Fruit fly (Drosophila melanogaster) whole organism, embryonic: Measurements from ENCODE around the gene Usp10.

Source experiments
- CG10267 ChIP-seq: fragments of 200-800 bp; sonication (Bioruptor generic); optimal IDR thresholded peaks from 2 replicates; lab custom pipeline; 2018; ENCODE audit warnings: missing biosample characterization, mild to moderate bottlenecking, missing genetic modification characterization, moderate library complexity
- CG11504 ChIP-seq: fragments of 200-800 bp; sonication (Bioruptor generic); optimal IDR thresholded peaks from 3 replicates; lab custom pipeline; 2019; ENCODE audit warnings: missing biosample characterization, mild to moderate bottlenecking, missing genetic modification characterization, moderate library complexity
- CG12155 ChIP-seq: fragments of 200-800 bp; sonication (Bioruptor generic); optimal IDR thresholded peaks from 3 replicates; lab custom pipeline; 2016; ENCODE audit warnings: missing biosample characterization, missing genetic modification characterization
- CG12219 ChIP-seq: fragments of 200-800 bp; sonication (Bioruptor generic); optimal IDR thresholded peaks from 3 replicates; lab custom pipeline; 2018; ENCODE audit warnings: missing biosample characterization, mild to moderate bottlenecking, missing genetic modification characterization
- CG14014 ChIP-seq: fragments of 200-800 bp; sonication (Bioruptor generic); IDR thresholded peaks from 2 replicates; pipeline ENCODE4 v1.3.6; 2022; ENCODE audit warnings: missing biosample characterization, missing genetic modification characterization
- CG1792 ChIP-seq: fragments of 200-800 bp; sonication (Bioruptor generic); optimal IDR thresholded peaks from 2 replicates; lab custom pipeline; 2016; ENCODE audit warnings: missing biosample characterization, missing genetic modification characterization
- CG3847 ChIP-seq: fragments of 200-800 bp; sonication (Bioruptor generic); IDR thresholded peaks from 2 replicates; pipeline ENCODE4 v1.3.6; 2022; ENCODE audit warnings: missing biosample characterization, missing genetic modification characterization
- CG4328 ChIP-seq: fragments of 200-800 bp; sonication (Bioruptor generic); optimal IDR thresholded peaks from 3 replicates; lab custom pipeline; 2017; ENCODE audit warnings: missing biosample characterization, missing genetic modification reagents, missing genetic modification characterization
- CG4707 ChIP-seq: fragments of 200-800 bp; sonication (Bioruptor generic); optimal IDR thresholded peaks from 2 replicates; lab custom pipeline; 2018; ENCODE audit warnings: missing biosample characterization, mild to moderate bottlenecking, missing genetic modification characterization, moderate library complexity
- CG4820 ChIP-seq: fragments of 200-800 bp; sonication (Bioruptor generic); optimal IDR thresholded peaks from 3 replicates; lab custom pipeline; 2016; ENCODE audit warnings: missing biosample characterization, missing genetic modification characterization
- CG5953 ChIP-seq: fragments of 200-800 bp; sonication (Bioruptor generic); IDR thresholded peaks from 2 replicates; pipeline ENCODE4 v1.3.6; 2022; ENCODE audit warnings: missing biosample characterization, missing genetic modification characterization
- CG6175 ChIP-seq: fragments of 200-800 bp; sonication (Bioruptor generic); IDR thresholded peaks from 3 replicates; pipeline ENCODE4 v1.3.6; 2022; ENCODE audit warnings: missing biosample characterization, missing genetic modification characterization
- CG7987 ChIP-seq: fragments of 200-800 bp; sonication (Bioruptor generic); optimal IDR thresholded peaks from 2 replicates; lab custom pipeline; 2018; ENCODE audit warnings: missing biosample characterization, mild to moderate bottlenecking, missing genetic modification characterization, moderate library complexity
- CG9437 ChIP-seq: fragments of 200-800 bp; sonication (Bioruptor generic); optimal IDR thresholded peaks from 2 replicates; lab custom pipeline; 2018; ENCODE audit warnings: missing biosample characterization, mild to moderate bottlenecking, missing genetic modification characterization
- CG9609 ChIP-seq: fragments of 200-800 bp; sonication (Bioruptor generic); optimal IDR thresholded peaks from 3 replicates; lab custom pipeline; 2016; ENCODE audit warnings: missing biosample characterization, missing genetic modification characterization
- CTCF ChIP-seq: fragments of 200-800 bp; sonication (Bioruptor generic); optimal IDR thresholded peaks from 2 replicates; lab custom pipeline; 2017; ENCODE audit warnings: missing biosample characterization, mild to moderate bottlenecking, missing genetic modification characterization, moderate library complexity
- E2f2 ChIP-seq: fragments of 200-800 bp; sonication (Bioruptor generic); IDR thresholded peaks from 2 replicates; pipeline ENCODE4 v1.3.6; 2022; ENCODE audit warnings: missing biosample characterization, missing genetic modification characterization
- Fer2 ChIP-seq: fragments of 200-800 bp; sonication (Bioruptor generic); optimal IDR thresholded peaks from 2 replicates; lab custom pipeline; 2018; ENCODE audit warnings: missing biosample characterization, mild to moderate bottlenecking, missing genetic modification characterization, moderate library complexity
- GATAe ChIP-seq: fragments of 200-800 bp; sonication (Bioruptor generic); conservative IDR thresholded peaks from 2 replicates; pipeline ENCODE4 v1.3.6; 2022; ENCODE audit warnings: missing biosample characterization, missing genetic modification characterization
- HmgZ ChIP-seq: fragments of 200-800 bp; sonication (Bioruptor generic); optimal IDR thresholded peaks from 2 replicates; lab custom pipeline; 2018; ENCODE audit warnings: missing biosample characterization, mild to moderate bottlenecking, missing genetic modification characterization
- Jarid2 ChIP-seq: fragments of 200-800 bp; sonication (Bioruptor generic); optimal IDR thresholded peaks from 3 replicates; lab custom pipeline; 2017; ENCODE audit warnings: mild to moderate bottlenecking, missing biosample characterization, missing genetic modification reagents, missing genetic modification characterization
- NFAT ChIP-seq: fragments of 200-800 bp; sonication (Bioruptor generic); IDR thresholded peaks from 2 replicates; pipeline ENCODE4 v1.3.6; 2022; ENCODE audit warnings: missing biosample characterization, missing genetic modification characterization
- Nf-YA ChIP-seq: fragments of 200-800 bp; sonication (Bioruptor generic); IDR thresholded peaks from 2 replicates; pipeline ENCODE4 v1.3.6; 2022; ENCODE audit warnings: missing biosample characterization, missing genetic modification characterization
- Nf-YB ChIP-seq: fragments of 200-800 bp; sonication (Bioruptor generic); optimal IDR thresholded peaks from 3 replicates; lab custom pipeline; 2019; ENCODE audit warnings: missing biosample characterization, mild to moderate bottlenecking, missing genetic modification characterization, moderate library complexity
- Six4 ChIP-seq: fragments of 200-800 bp; sonication (Bioruptor generic); optimal IDR thresholded peaks from 2 replicates; lab custom pipeline; 2016; ENCODE audit warnings: missing biosample characterization, missing genetic modification characterization
- TFAM ChIP-seq: fragments of 200-800 bp; sonication (Bioruptor generic); optimal IDR thresholded peaks from 2 replicates; lab custom pipeline; 2017; ENCODE audit warnings: missing biosample characterization, missing genetic modification characterization, inconsistent platforms
- ap ChIP-seq: fragments of 200-800 bp; sonication (Bioruptor generic); IDR thresholded peaks from 2 replicates; pipeline ENCODE4 v1.3.6; 2022; ENCODE audit warnings: missing biosample characterization, missing genetic modification characterization
- cg ChIP-seq: fragments of 200-800 bp; sonication (Bioruptor generic); optimal IDR thresholded peaks from 3 replicates; lab custom pipeline; 2019; ENCODE audit warnings: missing biosample characterization, mild to moderate bottlenecking, missing genetic modification characterization, moderate library complexity
- croc ChIP-seq: fragments of 200-800 bp; sonication (Bioruptor generic); conservative IDR thresholded peaks from 3 replicates; pipeline ENCODE4 v1.3.6; 2022; ENCODE audit warnings: missing biosample characterization, missing genetic modification characterization
- en ChIP-seq: fragments of 200-800 bp; sonication (Bioruptor generic); optimal IDR thresholded peaks from 2 replicates; lab custom pipeline; 2016; ENCODE audit warnings: missing biosample characterization, missing genetic modification characterization
- gem ChIP-seq: fragments of 200-800 bp; sonication (Bioruptor generic); optimal IDR thresholded peaks from 2 replicates; lab custom pipeline; 2019; ENCODE audit warnings: missing biosample characterization, mild to moderate bottlenecking, missing genetic modification characterization, moderate library complexity
- hb ChIP-seq: fragments of 200-800 bp; sonication (Bioruptor generic); IDR thresholded peaks from 3 replicates; pipeline ENCODE4 v1.3.6; 2022; ENCODE audit warnings: missing biosample characterization, missing genetic modification characterization; ENCODE audit not compliant: partially characterized antibody
- hbn ChIP-seq: fragments of 200-800 bp; sonication (Bioruptor generic); IDR thresholded peaks from 2 replicates; pipeline ENCODE4 v1.3.6; 2022; ENCODE audit warnings: missing biosample characterization, missing genetic modification characterization; ENCODE audit not compliant: partially characterized antibody
- kni ChIP-seq: fragments of 200-800 bp; sonication (Bioruptor generic); optimal IDR thresholded peaks from 3 replicates; lab custom pipeline; 2017; ENCODE audit warnings: mild to moderate bottlenecking, missing biosample characterization, missing genetic modification reagents, missing genetic modification characterization
- knrl ChIP-seq: fragments of 200-800 bp; sonication (Bioruptor generic); IDR thresholded peaks from 3 replicates; pipeline ENCODE4 v1.3.6; 2022; ENCODE audit warnings: missing biosample characterization, missing genetic modification characterization; ENCODE audit not compliant: partially characterized antibody
- lab ChIP-seq: fragments of 200-800 bp; sonication (Bioruptor generic); optimal IDR thresholded peaks from 3 replicates; lab custom pipeline; 2017; ENCODE audit warnings: missing biosample characterization, missing genetic modification characterization, mild to moderate bottlenecking, moderate library complexity, missing genetic modification reagents
- nau ChIP-seq: fragments of 200-800 bp; sonication (Bioruptor generic); optimal IDR thresholded peaks from 3 replicates; lab custom pipeline; 2017; ENCODE audit warnings: missing biosample characterization, mild to moderate bottlenecking, missing genetic modification characterization, missing genetic modification reagents
- phol ChIP-seq: fragments of 200-800 bp; sonication (Bioruptor generic); optimal IDR thresholded peaks from 3 replicates; lab custom pipeline; 2018; ENCODE audit warnings: missing biosample characterization, mild to moderate bottlenecking, missing genetic modification characterization, moderate library complexity
- prd ChIP-seq, 3 experiments: fragments of >200 bp in 2 of 3; fragments of 200-800 bp in 1 of 3; sonication (Bioruptor generic) in 1 of 3; optimal IDR thresholded peaks in 2 of 3; IDR thresholded peaks in 1 of 3; 2 replicates in 2 of 3; 3 replicates in 1 of 3; pipeline versions ENCODE4 v1.3.6 to Lab custom; 2017 to 2022; ENCODE audit warnings: missing biosample characterization in 1 of 3, missing genetic modification characterization in 1 of 3
- psq ChIP-seq: fragments of 200-800 bp; sonication (Bioruptor generic); optimal IDR thresholded peaks from 2 replicates; lab custom pipeline; 2017; ENCODE audit warnings: missing biosample characterization, missing genetic modification characterization
- sc ChIP-seq, 3 experiments: fragments of >200 bp in 2 of 3; fragments of 200-800 bp in 1 of 3; sonication (Bioruptor generic) in 1 of 3; optimal IDR thresholded peaks; 2 replicates in 2 of 3; 3 replicates in 1 of 3; lab custom pipeline; 2017; ENCODE audit warnings: mild to moderate bottlenecking in 1 of 3, missing biosample characterization in 1 of 3, missing genetic modification characterization in 1 of 3, missing genetic modification reagents in 1 of 3
- tin ChIP-seq: fragments of 200-800 bp; sonication (Bioruptor generic); optimal IDR thresholded peaks from 3 replicates; lab custom pipeline; 2016; ENCODE audit warnings: missing biosample characterization, missing genetic modification characterization
- tna ChIP-seq: fragments of 200-800 bp; sonication (Bioruptor generic); IDR thresholded peaks from 2 replicates; pipeline ENCODE4 v1.3.6; 2022; ENCODE audit warnings: missing biosample characterization, missing genetic modification characterization; ENCODE audit not compliant: partially characterized antibody
- vnd ChIP-seq: fragments of 200-800 bp; sonication (Bioruptor generic); IDR thresholded peaks from 3 replicates; pipeline ENCODE4 v1.3.6; 2022; ENCODE audit warnings: missing biosample characterization, missing genetic modification characterization; ENCODE audit not compliant: partially characterized antibody
- wor ChIP-seq: fragments of 200-800 bp; sonication (Bioruptor generic); IDR thresholded peaks from 2 replicates; pipeline ENCODE4 v1.3.6; 2022; ENCODE audit warnings: missing biosample characterization, missing genetic modification characterization
- yki ChIP-seq: fragments of >200 bp; optimal IDR thresholded peaks from 3 replicates; lab custom pipeline; 2018
- zen2 ChIP-seq: fragments of 200-800 bp; sonication (Bioruptor generic); IDR thresholded peaks from 3 replicates; pipeline ENCODE4 v1.3.6; 2022; ENCODE audit warnings: missing biosample characterization, missing genetic modification characterization; ENCODE audit not compliant: partially characterized antibody

Gene Usp10

dm6 chr3L:857063-858015 is 14.4 kb upstream of the Usp10 start, which contains the start of gene dpr20 (continued):
- no peak for TF ChIP-seq cg (GFP tag; lab: Kevin White, UChicago)
- TF ChIP-seq sc (optimal IDR thresholded peaks at IDR 0.05; lab: Kevin White, UChicago): no peak
- peak; percentile 0 for TF ChIP-seq sc (GFP tag; optimal IDR thresholded peaks at IDR 0.05; lab: Kevin White, UChicago)
- TF ChIP-seq knrl: no peak; the same call in 2 of the 3 replicates
- TF ChIP-seq psq (GFP tag; lab: Kevin White, UChicago): no peak
- TF ChIP-seq CG9609 (GFP tag; lab: Kevin White, UChicago): peak; percentile 71
- TF ChIP-seq gem: peak; percentile 77
- peak; percentile 76 for TF ChIP-seq CG1792 (GFP tag; lab: Kevin White, UChicago)
- TF ChIP-seq GATAe (GFP tag; lab: Robert Waterston, UW): peak; percentile 48
- TF ChIP-seq prd (optimal IDR thresholded peaks at IDR 0.05; lab: Kevin White, UChicago): no peak
- peak; percentile 90 for TF ChIP-seq prd (GFP tag; IDR thresholded peaks at IDR 0.05; lab: Robert Waterston, UW)
- TF ChIP-seq CG9437 (GFP tag; lab: Kevin White, UChicago): peak; percentile 32
- peak; percentile 81 for TF ChIP-seq CG6175 (GFP tag; lab: Robert Waterston, UW)
- TF ChIP-seq Jarid2 (GFP tag; lab: Kevin White, UChicago): no peak
- peak; percentile 73 for TF ChIP-seq CG12219 (GFP tag; lab: Kevin White, UChicago)
- peak; percentile 65 for TF ChIP-seq HmgZ (tag; lab: Kevin White, UChicago)
- peak; percentile 89 for TF ChIP-seq CG14014 (GFP tag; lab: Robert Waterston, UW)
- peak; percentile 69 for TF ChIP-seq E2f2 (GFP tag; lab: Robert Waterston, UW)
- no peak for TF ChIP-seq tna (GFP tag; lab: Robert Waterston, UW)
- peak; percentile 41 for TF ChIP-seq CG10267 (tag; lab: Kevin White, UChicago)
- TF ChIP-seq CG4707: peak; percentile 6
- TF ChIP-seq kni (GFP tag; lab: Kevin White, UChicago): no peak
- peak; percentile 90 for TF ChIP-seq CTCF
- peak; percentile 84 for TF ChIP-seq CG5953
- TF ChIP-seq CG12155 (GFP tag; lab: Kevin White, UChicago): peak; percentile 73
- peak; percentile 76 for TF ChIP-seq ap (GFP tag; lab: Robert Waterston, UW)
- no peak for TF ChIP-seq zen2 (GFP tag; lab: Robert Waterston, UW)
- TF ChIP-seq yki: no peak
- peak; percentile 59 for TF ChIP-seq tin
- TF ChIP-seq hb (GFP tag; lab: Robert Waterston, UW): no peak
- peak; percentile 63; the same call in 1 of the 2 replicates for TF ChIP-seq Nf-YA (GFP tag; lab: Robert Waterston, UW)
- peak; percentile 63 for TF ChIP-seq Fer2
- peak; percentile 50 for TF ChIP-seq wor
- TF ChIP-seq CG4328 (GFP tag; lab: Kevin White, UChicago): no peak
- TF ChIP-seq CG3847 (GFP tag; lab: Robert Waterston, UW): peak; percentile 79
- TF ChIP-seq lab: peak; percentile 94
- TF ChIP-seq croc (GFP tag; lab: Robert Waterston, UW): peak; percentile 48; the same call in 2 of the 3 replicates
- TF ChIP-seq en (GFP tag; lab: Kevin White, UChicago): peak; percentile 3
- TF ChIP-seq CG11504 (tag; lab: Kevin White, UChicago): peak; percentile 70
- TF ChIP-seq Six4 (GFP tag; lab: Kevin White, UChicago): peak; percentile 44
- TF ChIP-seq Nf-YB: peak; percentile 21
- no peak for TF ChIP-seq nau (GFP tag; lab: Kevin White, UChicago)
- TF ChIP-seq NFAT (GFP tag; lab: Robert Waterston, UW): peak; percentile 94
- no peak for TF ChIP-seq TFAM (GFP tag; lab: Kevin White, UChicago)
- TF ChIP-seq CG7987: peak; percentile 58
- TF ChIP-seq phol: peak; percentile 39
- TF ChIP-seq vnd (GFP tag; lab: Robert Waterston, UW): no peak
- TF ChIP-seq hbn (GFP tag; lab: Robert Waterston, UW): no peak
- TF ChIP-seq CG4820 (GFP tag; lab: Kevin White, UChicago): peak; percentile 59
